Fruit fly (Drosophila melanogaster): ENCODE measurements around the gene subdued.

subdued gene

dm6 chr3R:19622005-19622404, 20.5 kb downstream of the subdued start (continued):
- TF ChIP-seq CG42726 (GFP tag; IDR thresholded peaks at IDR 0.05; ENCODE audit: partially characterized antibody) (no peak), Nf-YB (GFP tag; optimal IDR thresholded peaks at IDR 0.05) (no peak), Xrp1 (GFP tag; IDR thresholded peaks at IDR 0.05) (no peak), org-1 (GFP tag; optimal IDR thresholded peaks at IDR 0.05) (no peak), CG4707 (GFP tag; optimal IDR thresholded peaks at IDR 0.05) (no peak), CG6765 (GFP tag; optimal IDR thresholded peaks at IDR 0.05) (no peak), CG1233 (GFP tag; optimal IDR thresholded peaks at IDR 0.05) (no peak), Scr (GFP tag; IDR thresholded peaks at IDR 0.05; ENCODE audit: partially characterized antibody) (no peak), stc (GFP tag; IDR thresholded peaks at IDR 0.05) (peak; percentile 11; the same call in 1 of the 2 replicates), Lpt (GFP tag; optimal IDR thresholded peaks at IDR 0.05) (no peak), br (optimal IDR thresholded peaks at IDR 0.05) (no peak), hth (optimal IDR thresholded peaks at IDR 0.05) (no peak), ham (GFP tag; IDR thresholded peaks at IDR 0.05) (no peak), cato (GFP tag; optimal IDR thresholded peaks at IDR 0.05; ENCODE audit: borderline replicate concordance) (no peak), dimm (GFP tag; IDR thresholded peaks at IDR 0.05) (no peak), pb (GFP tag; optimal IDR thresholded peaks at IDR 0.05) (no peak), Camta (GFP tag; optimal IDR thresholded peaks at IDR 0.05) (no peak), Rfx (GFP tag; IDR thresholded peaks at IDR 0.05) (peak; percentile 9; the same call in 1 of the 2 replicates), chinmo (GFP tag; IDR thresholded peaks at IDR 0.05; ENCODE audit: partially characterized antibody) (0 out of 4 replicates have a peak, but pooled peaks have one; percentile 39), zfh2 (GFP tag; optimal IDR thresholded peaks at IDR 0.05) (no peak), hkb (optimal IDR thresholded peaks at IDR 0.05) (no peak), hkb (GFP tag; IDR thresholded peaks at IDR 0.05) (peak; percentile 27; the same call in 1 of the 2 replicates), CG11696 (GFP tag; IDR thresholded peaks at IDR 0.05) (no peak), eyg (GFP tag; optimal IDR thresholded peaks at IDR 0.05) (no peak), Hey (tag; optimal IDR thresholded peaks at IDR 0.05) (peak; percentile 84), her (GFP tag; optimal IDR thresholded peaks at IDR 0.05) (no peak), grn (GFP tag; optimal IDR thresholded peaks at IDR 0.05) (peak; percentile 16), bbx (GFP tag; IDR thresholded peaks at IDR 0.05; ENCODE audit: partially characterized antibody) (no peak), CG4730 (GFP tag; IDR thresholded peaks at IDR 0.05) (no peak), Mad (GFP tag; optimal IDR thresholded peaks at IDR 0.05) (no peak), Hmr (GFP tag; optimal IDR thresholded peaks at IDR 0.05) (peak; percentile 24), sens-2 (GFP tag; IDR thresholded peaks at IDR 0.05) (peak; percentile 74), Hr3 (GFP tag; optimal IDR thresholded peaks at IDR 0.05) (no peak), cad (GFP tag; optimal IDR thresholded peaks at IDR 0.05) (no peak), CG12219 (GFP tag; optimal IDR thresholded peaks at IDR 0.05) (no peak), lov (optimal IDR thresholded peaks at IDR 0.05) (no peak), lov (GFP tag; IDR thresholded peaks at IDR 0.05) (no peak), NC2β (GFP tag; optimal IDR thresholded peaks at IDR 0.05) (no peak), Usf (GFP tag; optimal IDR thresholded peaks at IDR 0.05) (no peak), CG7963 (GFP tag; IDR thresholded peaks at IDR 0.05; ENCODE audit: partially characterized antibody) (no peak), CG11247 (GFP tag; IDR thresholded peaks at IDR 0.05) (no peak), ap (GFP tag; IDR thresholded peaks at IDR 0.05) (no peak), CG34422 (GFP tag; IDR thresholded peaks at IDR 0.05) (no peak), CG2678 (tag; optimal IDR thresholded peaks at IDR 0.05) (peak; percentile 32), danr (GFP tag; IDR thresholded peaks at IDR 0.05) (no peak), CG32772 (GFP tag; IDR thresholded peaks at IDR 0.05) (no peak), jing (GFP tag; optimal IDR thresholded peaks at IDR 0.05) (no peak), gsb-n (tag; optimal IDR thresholded peaks at IDR 0.05) (no peak), Ssrp (tag; optimal IDR thresholded peaks at IDR 0.05) (no peak), Bdp1 (GFP tag; optimal IDR thresholded peaks at IDR 0.05) (no peak), gcm (GFP tag; optimal IDR thresholded peaks at IDR 0.05) (no peak), lab (GFP tag; optimal IDR thresholded peaks at IDR 0.05) (peak; percentile 39), CG1832 (GFP tag; optimal IDR thresholded peaks at IDR 0.05) (no peak)

Data from whole organism, embryonic.